Worm (Caenorhabditis elegans) whole organism, L4 larva: ENCODE measurements around the gene srlf-12.

ENCODE experiments used
- D1046.2 ChIP-seq: fragments of 200-800 bp; sonication (Bioruptor generic); IDR thresholded peaks from 2 replicates; pipeline ENCODE4 v1.3.6; 2022; ENCODE audit warnings: missing genetic modification characterization, missing compliant biosample characterization
- F26F4.8 ChIP-seq: fragments of 200-800 bp; sonication (Bioruptor generic); conservative IDR thresholded peaks from 2 replicates; pipeline ENCODE4 v1.3.6; 2022; ENCODE audit warnings: missing genetic modification characterization, missing compliant biosample characterization
- F37D6.2 ChIP-seq: sonication (generic microtip); optimal IDR thresholded peaks from 2 replicates; lab custom pipeline; 2016; ENCODE audit warnings: mild to moderate bottlenecking, missing genetic modification characterization, missing compliant biosample characterization
- F44E2.7 ChIP-seq: fragments of 200-800 bp; sonication (Bioruptor generic); IDR thresholded peaks from 2 replicates; pipeline ENCODE4 v2.1.2; 2022; ENCODE audit warnings: missing genetic modification characterization, missing compliant biosample characterization
- R02D3.7 ChIP-seq: fragments of 150-350 bp; sonication (generic microtip); optimal IDR thresholded peaks from 3 replicates; lab custom pipeline; 2014; ENCODE audit warnings: missing biosample characterization, missing genetic modification characterization
- Y105C5A.15 ChIP-seq: fragments of 200-800 bp; sonication (Bioruptor generic); IDR thresholded peaks from 2 replicates; pipeline ENCODE4 v1.3.6; 2022; ENCODE audit warnings: missing genetic modification characterization, missing compliant biosample characterization
- Y48G9A.11 ChIP-seq: fragments of 200-800 bp; sonication (Bioruptor generic); IDR thresholded peaks from 2 replicates; pipeline ENCODE4 v1.3.6; 2022; ENCODE audit warnings: missing genetic modification reagents, missing genetic modification characterization, missing compliant biosample characterization
- Y5F2A.4 ChIP-seq: fragments of 200-800 bp; sonication (Bioruptor generic); optimal IDR thresholded peaks from 2 replicates; lab custom pipeline; 2018; ENCODE audit warnings: mild to moderate bottlenecking, missing genetic modification characterization, missing compliant biosample characterization
- aha-1 ChIP-seq: fragments of 150-350 bp; peaks from one replicate; lab custom pipeline; 2014; ENCODE audit warnings: missing biosample characterization, missing genetic modification characterization
- aly-2 ChIP-seq: sonication (generic microtip); optimal IDR thresholded peaks from 2 replicates; lab custom pipeline; 2018; ENCODE audit warnings: missing biosample characterization, missing genetic modification characterization
- ama-1 ChIP-seq: fragments of 150-350 bp; optimal IDR thresholded peaks from 2 replicates; lab custom pipeline; 2014; ENCODE audit warnings: inconsistent platforms, mixed read lengths
- arid-1 ChIP-seq: fragments of 200-800 bp; sonication (Bioruptor generic); conservative IDR thresholded peaks from 2 replicates; pipeline ENCODE4 v1.3.6; 2022; ENCODE audit warnings: missing genetic modification reagents, missing genetic modification characterization, missing compliant biosample characterization
- attf-4 ChIP-seq: sonication (generic microtip); optimal IDR thresholded peaks from 3 replicates; lab custom pipeline; 2017; ENCODE audit warnings: missing biosample characterization, missing genetic modification characterization
- ceh-28 ChIP-seq: fragments of 150-350 bp; optimal IDR thresholded peaks from 2 replicates; lab custom pipeline; 2014; ENCODE audit warnings: missing biosample characterization, missing genetic modification reagents, missing genetic modification characterization
- ces-1 ChIP-seq: fragments of 150-350 bp; sonication (generic microtip); optimal IDR thresholded peaks from 4 replicates; lab custom pipeline; 2014; ENCODE audit warnings: missing biosample characterization, missing genetic modification reagents, missing genetic modification characterization
- cey-2 ChIP-seq: sonication (generic microtip); optimal IDR thresholded peaks from 3 replicates; lab custom pipeline; 2017; ENCODE audit warnings: missing genetic modification characterization, mild to moderate bottlenecking, missing compliant biosample characterization, antibody characterized with exemption, borderline replicate concordance; ENCODE audit not compliant: insufficient read depth
- ctbp-1 ChIP-seq: fragments of 200-800 bp; sonication (Bioruptor generic); IDR thresholded peaks from 2 replicates; pipeline ENCODE4 v1.3.6; 2022; ENCODE audit warnings: missing genetic modification reagents, missing genetic modification characterization, missing compliant biosample characterization
- daf-16 ChIP-seq, 3 experiments: sonication (generic microtip); optimal IDR thresholded peaks; 2 replicates each; lab custom pipeline; 2016 to 2017; ENCODE audit warnings: missing genetic modification characterization in 3 of 3, missing genetic modification reagents in 3 of 3, mild to moderate bottlenecking in 2 of 3, missing compliant biosample characterization in 2 of 3, missing biosample characterization in 1 of 3, moderate library complexity in 1 of 3
- dmd-6 ChIP-seq: fragments of 200-800 bp; sonication (Bioruptor generic); IDR thresholded peaks from 2 replicates; pipeline ENCODE4 v1.3.6; 2022; ENCODE audit warnings: missing genetic modification reagents, missing genetic modification characterization, missing compliant biosample characterization
- dmd-9 ChIP-seq: fragments of 200-800 bp; sonication (Bioruptor generic); IDR thresholded peaks from 2 replicates; pipeline ENCODE4 v1.3.6; 2022; ENCODE audit warnings: missing genetic modification reagents, missing genetic modification characterization, missing compliant biosample characterization
- duxl-1 ChIP-seq: sonication (generic microtip); optimal IDR thresholded peaks from 2 replicates; lab custom pipeline; 2016; ENCODE audit warnings: mild to moderate bottlenecking, missing genetic modification characterization, moderate library complexity, missing compliant biosample characterization; ENCODE audit not compliant: poor library complexity
- egl-43 ChIP-seq: fragments of 200-800 bp; sonication (Bioruptor generic); IDR thresholded peaks from 2 replicates; pipeline ENCODE4 v1.3.6; 2022; ENCODE audit warnings: missing genetic modification reagents, missing genetic modification characterization, missing compliant biosample characterization
- fkh-10 ChIP-seq: fragments of 150-350 bp; optimal IDR thresholded peaks from 2 replicates; lab custom pipeline; 2014; ENCODE audit warnings: missing biosample characterization, missing genetic modification reagents, missing genetic modification characterization
- hmg-1.1 ChIP-seq: fragments of 200-800 bp; sonication (Bioruptor generic); IDR thresholded peaks from 2 replicates; pipeline ENCODE4 v1.3.6; 2022; ENCODE audit warnings: missing genetic modification reagents, missing genetic modification characterization, missing compliant biosample characterization
- lin-15B ChIP-seq: fragments of 150-350 bp; sonication (generic microtip); optimal IDR thresholded peaks from 3 replicates; lab custom pipeline; 2014; ENCODE audit warnings: missing biosample characterization, missing genetic modification characterization
- lin-39 ChIP-seq: fragments of 150-350 bp; optimal IDR thresholded peaks from 2 replicates; lab custom pipeline; 2014; ENCODE audit warnings: missing biosample characterization, missing genetic modification reagents, missing genetic modification characterization
- lsy-2 ChIP-seq, 2 experiments: fragments of 150-350 bp in 1 of 2; sonication (generic microtip) in 1 of 2; optimal IDR thresholded peaks; 2 replicates each; lab custom pipeline; 2014 to 2017; ENCODE audit warnings: missing biosample characterization in 2 of 2, missing genetic modification characterization in 2 of 2
- madf-5 ChIP-seq, 2 experiments: fragments of 200-800 bp; sonication (Bioruptor generic); IDR thresholded peaks; 2 replicates each; pipeline ENCODE4 v1.3.6; 2022; ENCODE audit warnings: missing compliant biosample characterization in 2 of 2, missing genetic modification characterization in 2 of 2
- mdl-1 ChIP-seq, 2 experiments: fragments of 150-350 bp in 1 of 2; sonication (generic microtip) in 1 of 2; optimal IDR thresholded peaks; 2 replicates each; lab custom pipeline; 2014 to 2017; ENCODE audit warnings: missing biosample characterization in 2 of 2, missing genetic modification characterization in 2 of 2
- mep-1 ChIP-seq: fragments of 150-350 bp; sonication (generic microtip); optimal IDR thresholded peaks from 3 replicates; lab custom pipeline; 2014; ENCODE audit warnings: missing biosample characterization, missing genetic modification characterization
- mxl-2 ChIP-seq: fragments of 200-800 bp; sonication (Bioruptor generic); conservative IDR thresholded peaks from 2 replicates; pipeline ENCODE4 v1.3.6; 2022; ENCODE audit warnings: missing genetic modification reagents, missing genetic modification characterization, missing compliant biosample characterization
- mxl-3 ChIP-seq: fragments of 200-800 bp; sonication (Bioruptor generic); optimal IDR thresholded peaks from 2 replicates; lab custom pipeline; 2018; ENCODE audit warnings: mild to moderate bottlenecking, missing genetic modification characterization, missing compliant biosample characterization
- nhr-111 ChIP-seq: fragments of 200-800 bp; sonication (Bioruptor generic); optimal IDR thresholded peaks from 2 replicates; lab custom pipeline; 2018; ENCODE audit warnings: mild to moderate bottlenecking, missing genetic modification characterization, missing compliant biosample characterization
- nhr-25 ChIP-seq: sonication (generic microtip); optimal IDR thresholded peaks from 2 replicates; lab custom pipeline; 2017; ENCODE audit warnings: missing genetic modification characterization, mild to moderate bottlenecking, missing compliant biosample characterization, antibody characterized with exemption, moderate library complexity, borderline replicate concordance; ENCODE audit not compliant: insufficient read depth
- nhr-41 ChIP-seq: fragments of 200-800 bp; sonication (Bioruptor generic); IDR thresholded peaks from 2 replicates; pipeline ENCODE4 v1.3.6; 2022; ENCODE audit warnings: missing genetic modification reagents, missing genetic modification characterization, missing compliant biosample characterization
- nhr-6 ChIP-seq: fragments of 150-350 bp; optimal IDR thresholded peaks from 2 replicates; lab custom pipeline; 2014; ENCODE audit warnings: missing biosample characterization, missing genetic modification characterization
- nhr-76 ChIP-seq: fragments of 150-350 bp; optimal IDR thresholded peaks from 2 replicates; lab custom pipeline; 2014; ENCODE audit warnings: missing biosample characterization, missing genetic modification characterization
- rbr-2 ChIP-seq: sonication (generic microtip); optimal IDR thresholded peaks from 2 replicates; lab custom pipeline; 2016; ENCODE audit warnings: missing genotype, missing genetic modification characterization, missing compliant biosample characterization
- saeg-2 ChIP-seq: fragments of 200-800 bp; sonication (Bioruptor generic); IDR thresholded peaks from 2 replicates; pipeline ENCODE4 v1.3.6; 2022; ENCODE audit warnings: missing genetic modification reagents, missing genetic modification characterization, missing compliant biosample characterization
- set-16 ChIP-seq: fragments of 200-800 bp; sonication (Bioruptor generic); IDR thresholded peaks from 2 replicates; pipeline ENCODE4 v1.3.6; 2022; ENCODE audit warnings: missing genetic modification reagents, missing genetic modification characterization, missing compliant biosample characterization
- skn-1 ChIP-seq: fragments of 150-350 bp; optimal IDR thresholded peaks from 2 replicates; lab custom pipeline; 2014; ENCODE audit warnings: missing biosample characterization, missing genetic modification characterization
- snpc-1.2 ChIP-seq: fragments of 200-800 bp; sonication (Bioruptor generic); IDR thresholded peaks from 2 replicates; pipeline ENCODE4 v1.3.6; 2022; ENCODE audit warnings: missing genetic modification reagents, missing genetic modification characterization, missing compliant biosample characterization
- snpc-4 ChIP-seq: fragments of 150-350 bp; optimal IDR thresholded peaks from 2 replicates; lab custom pipeline; 2014; ENCODE audit warnings: missing biosample characterization, missing genetic modification characterization
- tra-1 ChIP-seq: fragments of 200-800 bp; sonication (Bioruptor generic); IDR thresholded peaks from 2 replicates; pipeline ENCODE4 v1.3.6; 2022; ENCODE audit warnings: missing genetic modification reagents, missing genetic modification characterization, missing compliant biosample characterization
- unc-62 ChIP-seq, 3 experiments: fragments of 150-350 bp in 1 of 3; sonication (generic microtip); optimal IDR thresholded peaks in 2 of 3; peaks in 1 of 3; 1 replicate in 1 of 3; 2 replicates in 2 of 3; lab custom pipeline; 2014 to 2017; ENCODE audit warnings: missing biosample characterization in 3 of 3, missing genetic modification characterization in 3 of 3, missing genetic modification reagents in 3 of 3, missing genotype in 1 of 3
- zag-1 ChIP-seq: fragments of 150-350 bp; optimal IDR thresholded peaks from 2 replicates; lab custom pipeline; 2014; ENCODE audit warnings: missing biosample characterization, missing genetic modification characterization
- zfp-2 ChIP-seq: sonication (generic microtip); optimal IDR thresholded peaks from 2 replicates; lab custom pipeline; 2016; ENCODE audit warnings: mild to moderate bottlenecking, missing genetic modification characterization, missing compliant biosample characterization
- zip-2 ChIP-seq: fragments of 150-350 bp; optimal IDR thresholded peaks from 2 replicates; lab custom pipeline; 2014; ENCODE audit warnings: missing biosample characterization, missing genetic modification characterization
- ztf-11 ChIP-seq: fragments of 150-350 bp; optimal IDR thresholded peaks from 2 replicates; lab custom pipeline; 2014; ENCODE audit warnings: missing biosample characterization, missing genetic modification characterization
- ztf-7 ChIP-seq: fragments of 150-350 bp; optimal IDR thresholded peaks from 2 replicates; lab custom pipeline; 2014; ENCODE audit warnings: missing biosample characterization, missing genetic modification characterization

The srlf-12 gene

DNA sequence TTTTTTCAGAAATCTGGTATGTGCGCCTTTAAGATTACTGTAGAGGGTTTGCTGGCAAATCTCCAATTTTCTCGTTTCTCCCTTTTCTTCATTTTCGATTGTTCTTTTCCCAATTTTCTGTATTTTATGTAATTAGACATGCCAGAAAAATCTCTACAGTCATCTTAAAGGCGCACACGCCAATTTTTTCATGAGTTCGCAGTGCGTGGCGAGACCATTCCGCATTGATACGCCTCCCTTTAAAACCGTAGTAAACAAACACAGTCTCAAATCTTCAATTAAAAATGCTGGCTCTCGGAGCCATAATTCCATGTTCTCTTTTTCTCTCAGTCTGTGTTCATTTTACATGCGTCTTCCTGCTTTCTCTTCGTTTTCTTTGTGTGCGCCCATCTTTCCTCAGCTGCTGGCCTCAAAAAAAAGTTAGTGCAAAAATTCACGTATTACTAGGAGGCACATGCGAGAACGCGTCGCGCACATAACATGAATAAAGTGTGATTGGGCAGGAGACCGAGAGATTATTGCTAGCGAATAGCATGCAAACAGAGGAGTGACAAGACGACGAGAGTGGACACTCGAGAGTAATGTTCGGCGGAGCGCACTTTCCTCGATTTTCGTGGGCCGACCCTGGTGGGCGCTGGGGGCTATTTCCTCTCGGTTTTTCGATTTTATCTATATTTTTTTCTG, 27.1 kb upstream of the srlf-12 start (continued):
- TF ChIP-seq daf-16 (GFP tag; optimal IDR thresholded peaks at IDR 0.05; lab: Kevin White, UChicago), result peak in 1 of 2 experiments; percentile 35
- peak; percentile 62 for TF ChIP-seq daf-16 (tag; optimal IDR thresholded peaks at IDR 0.05; lab: Kevin White, UChicago)
- peak; percentile 76 for TF ChIP-seq ama-1 (lab: Kevin White, UChicago)
- no peak for TF ChIP-seq attf-4 (tag; lab: Kevin White, UChicago)
- no peak for TF ChIP-seq skn-1 (tag; lab: Kevin White, UChicago)
- TF ChIP-seq tra-1 (GFP tag; lab: Robert Waterston, UW), result no peak
- TF ChIP-seq aly-2, result no peak
- no peak for TF ChIP-seq snpc-4 (tag; lab: Kevin White, UChicago)
- peak; percentile 25 to 90 for TF ChIP-seq mdl-1 (tag; optimal IDR thresholded peaks at IDR 0.05; lab: Kevin White, UChicago)
- TF ChIP-seq ctbp-1 (GFP tag; lab: Robert Waterston, UW), result peak; percentile 75
- TF ChIP-seq set-16, result no peak
- no peak for TF ChIP-seq zip-2 (tag; lab: Kevin White, UChicago)
- no peak for TF ChIP-seq nhr-76 (tag; lab: Kevin White, UChicago)
- TF ChIP-seq snpc-1.2 (GFP tag; lab: Robert Waterston, UW), result 0 out of 2 replicates have a peak, but pooled peaks have one; percentile 44
- no peak for TF ChIP-seq mxl-2 (GFP tag; lab: Robert Waterston, UW)
- peak; percentile 43 for TF ChIP-seq nhr-6
- TF ChIP-seq Y48G9A.11, result no peak
- no peak for TF ChIP-seq egl-43 (GFP tag; lab: Robert Waterston, UW)
- TF ChIP-seq lin-15B (tag; lab: Kevin White, UChicago), result no peak
- TF ChIP-seq saeg-2 (GFP tag; lab: Robert Waterston, UW), result no peak
- TF ChIP-seq ztf-7 (tag; lab: Kevin White, UChicago), result no peak
- TF ChIP-seq nhr-41 (GFP tag; lab: Robert Waterston, UW), result no peak
- no peak for TF ChIP-seq lin-39 (tag; lab: Kevin White, UChicago)
- no peak for TF ChIP-seq ces-1 (GFP tag; lab: Kevin White, UChicago)
- TF ChIP-seq rbr-2 (tag; lab: Kevin White, UChicago), result no peak
- no peak for TF ChIP-seq F26F4.8 (GFP tag; lab: Robert Waterston, UW)
- no peak for TF ChIP-seq zfp-2
- peak; percentile 64 for TF ChIP-seq dmd-6 (GFP tag; lab: Robert Waterston, UW)
- no peak for TF ChIP-seq cey-2 (tag; lab: Kevin White, UChicago)
- no peak for TF ChIP-seq R02D3.7 (tag; lab: Kevin White, UChicago)
- no peak for TF ChIP-seq madf-5 (GFP tag; IDR thresholded peaks at IDR 0.05; lab: Robert Waterston, UW)
- TF ChIP-seq lsy-2 (tag; optimal IDR thresholded peaks at IDR 0.05; lab: Kevin White, UChicago), result peak; percentile 50 to 75
- TF ChIP-seq F37D6.2, result peak; percentile 31
- TF ChIP-seq nhr-25 (tag; lab: Kevin White, UChicago), result no peak
- TF ChIP-seq hmg-1.1 (GFP tag; lab: Robert Waterston, UW), result peak; percentile 86
- TF ChIP-seq dmd-9, result no peak
- TF ChIP-seq mxl-3 (GFP tag; lab: Kevin White, UChicago), result peak; percentile 89
- TF ChIP-seq nhr-111 (GFP tag; lab: Kevin White, UChicago), result no peak
- TF ChIP-seq F44E2.7 (GFP tag; lab: Robert Waterston, UW), result no peak
- TF ChIP-seq duxl-1, result peak; percentile 42
- TF ChIP-seq unc-62 (GFP tag; optimal IDR thresholded peaks at IDR 0.05 in 1 of 2; lab: Kevin White, UChicago), result peak in 1 of 2 experiments; percentile 96
- no peak for TF ChIP-seq unc-62 (tag; optimal IDR thresholded peaks at IDR 0.05; lab: Kevin White, UChicago)
- no peak for TF ChIP-seq zag-1 (tag; lab: Kevin White, UChicago)
- TF ChIP-seq Y5F2A.4 (GFP tag; lab: Kevin White, UChicago), result no peak
- no peak for TF ChIP-seq ztf-11 (tag; lab: Kevin White, UChicago)
- TF ChIP-seq aha-1 (tag; lab: Kevin White, UChicago), result peak; percentile 99
- 0 out of 2 replicates have a peak, but pooled peaks have one; percentile 36 for TF ChIP-seq arid-1 (GFP tag; lab: Robert Waterston, UW)
- peak; percentile 87 for TF ChIP-seq mep-1 (tag; lab: Kevin White, UChicago)
- TF ChIP-seq D1046.2 (GFP tag; lab: Robert Waterston, UW), result no peak
- TF ChIP-seq ceh-28 (tag; lab: Kevin White, UChicago), result no peak
- peak; percentile 40 for TF ChIP-seq fkh-10
- TF ChIP-seq Y105C5A.15, result no peak
